Worm (Caenorhabditis elegans) whole organism, young adult: ENCODE results near the gene Y32B12B.2.

Experiments used
- B0336.3 ChIP-seq: fragments of 200-800 bp; sonication (Bioruptor generic); IDR thresholded peaks from 2 replicates; pipeline ENCODE4 v1.3.6; 2022; ENCODE audit warnings: missing genetic modification characterization, missing compliant biosample characterization
- F10E7.11 ChIP-seq: sonication (generic microtip); optimal IDR thresholded peaks from 2 replicates; lab custom pipeline; 2017; ENCODE audit warnings: mild to moderate bottlenecking, missing genetic modification characterization, moderate library complexity, missing compliant biosample characterization
- F23B12.7 ChIP-seq: sonication (generic microtip); optimal IDR thresholded peaks from 2 replicates; lab custom pipeline; 2017; ENCODE audit warnings: missing genetic modification characterization, mild to moderate bottlenecking, missing compliant biosample characterization, antibody characterized with exemption, moderate library complexity; ENCODE audit not compliant: insufficient read depth
- F52B5.7 ChIP-seq: sonication (generic microtip); optimal IDR thresholded peaks from 2 replicates; lab custom pipeline; 2016; ENCODE audit warnings: mild to moderate bottlenecking, missing genetic modification characterization, missing compliant biosample characterization
- F57A8.1 ChIP-seq: fragments of 200-800 bp; sonication (Bioruptor generic); optimal IDR thresholded peaks from 2 replicates; lab custom pipeline; 2018; ENCODE audit warnings: mild to moderate bottlenecking, missing genetic modification characterization, moderate library complexity, missing compliant biosample characterization
- K11D2.4 ChIP-seq: fragments of 200-800 bp; sonication (Bioruptor generic); IDR thresholded peaks from 2 replicates; pipeline ENCODE4 v1.3.6; 2022; ENCODE audit warnings: missing genetic modification reagents, missing genetic modification characterization, missing compliant biosample characterization
- T07F8.4 ChIP-seq: sonication (generic microtip); optimal IDR thresholded peaks from 2 replicates; lab custom pipeline; 2016; ENCODE audit warnings: mild to moderate bottlenecking, missing genetic modification characterization, moderate library complexity, missing compliant biosample characterization
- T26A5.8 ChIP-seq: sonication (generic microtip); optimal IDR thresholded peaks from 2 replicates; lab custom pipeline; 2016; ENCODE audit warnings: missing genetic modification characterization, missing compliant biosample characterization
- Y53G8AR.9 ChIP-seq: fragments of 200-800 bp; sonication (Bioruptor generic); conservative IDR thresholded peaks from 2 replicates; pipeline ENCODE4 v1.3.6; 2022; ENCODE audit warnings: missing genetic modification reagents, missing genetic modification characterization, missing compliant biosample characterization
- Y56A3A.18 ChIP-seq: fragments of 200-800 bp; sonication (Bioruptor generic); IDR thresholded peaks from 2 replicates; pipeline ENCODE4 v1.3.6; 2022; ENCODE audit warnings: missing genetic modification reagents, missing genetic modification characterization, missing compliant biosample characterization
- ZK185.1 ChIP-seq: sonication (generic microtip); optimal IDR thresholded peaks from 2 replicates; lab custom pipeline; 2016; ENCODE audit warnings: mild to moderate bottlenecking, missing genetic modification characterization, missing compliant biosample characterization; ENCODE audit not compliant: poor library complexity, severe bottlenecking
- aptf-2 ChIP-seq: fragments of 200-800 bp; sonication (Bioruptor generic); conservative IDR thresholded peaks from 2 replicates; pipeline ENCODE4 v1.3.6; 2022; ENCODE audit warnings: missing genetic modification reagents, missing genetic modification characterization, missing compliant biosample characterization
- atf-7 ChIP-seq: sonication (generic microtip); optimal IDR thresholded peaks from 2 replicates; lab custom pipeline; 2017; ENCODE audit warnings: mild to moderate bottlenecking, missing genetic modification characterization, missing compliant biosample characterization
- bed-1 ChIP-seq: fragments of 200-800 bp; sonication (Bioruptor generic); IDR thresholded peaks from 2 replicates; pipeline ENCODE4 v1.3.6; 2022; ENCODE audit warnings: missing genetic modification reagents, missing genetic modification characterization, missing compliant biosample characterization
- ccch-3 ChIP-seq: fragments of 200-800 bp; sonication (Bioruptor generic); optimal IDR thresholded peaks from 2 replicates; lab custom pipeline; 2018; ENCODE audit warnings: mild to moderate bottlenecking, missing genetic modification characterization, missing compliant biosample characterization
- ceh-27 ChIP-seq: fragments of 200-800 bp; sonication (Bioruptor generic); optimal IDR thresholded peaks from 2 replicates; lab custom pipeline; 2018; ENCODE audit warnings: mild to moderate bottlenecking, missing genetic modification characterization, moderate library complexity, missing compliant biosample characterization
- ceh-58 ChIP-seq: fragments of 200-800 bp; sonication (Bioruptor generic); IDR thresholded peaks from 2 replicates; pipeline ENCODE4 v1.3.6; 2022; ENCODE audit warnings: missing genetic modification characterization, missing compliant biosample characterization
- ceh-79 ChIP-seq: sonication (generic microtip); optimal IDR thresholded peaks from 2 replicates; lab custom pipeline; 2017; ENCODE audit warnings: mild to moderate bottlenecking, missing genetic modification characterization, missing compliant biosample characterization
- dpff-1 ChIP-seq: sonication (generic microtip); optimal IDR thresholded peaks from 2 replicates; lab custom pipeline; 2017; ENCODE audit warnings: mild to moderate bottlenecking, missing genetic modification characterization, missing compliant biosample characterization
- efl-1 ChIP-seq: fragments of 150-350 bp; optimal IDR thresholded peaks from 2 replicates; lab custom pipeline; 2014; ENCODE audit warnings: missing biosample characterization, missing genetic modification reagents, missing genetic modification characterization
- egrh-3 ChIP-seq: fragments of 200-800 bp; sonication (Bioruptor generic); IDR thresholded peaks from 2 replicates; pipeline ENCODE4 v1.3.6; 2022; ENCODE audit warnings: missing genetic modification reagents, missing genetic modification characterization, missing compliant biosample characterization
- ets-4 ChIP-seq: fragments of 200-800 bp; sonication (Bioruptor generic); optimal IDR thresholded peaks from 2 replicates; lab custom pipeline; 2018; ENCODE audit warnings: mild to moderate bottlenecking, missing genetic modification characterization, missing compliant biosample characterization
- gei-17 ChIP-seq: fragments of 200-800 bp; sonication (Bioruptor generic); optimal IDR thresholded peaks from 2 replicates; lab custom pipeline; 2018; ENCODE audit warnings: mild to moderate bottlenecking, missing genetic modification characterization, missing compliant biosample characterization
- lag-1 ChIP-seq: fragments of 200-800 bp; sonication (Bioruptor generic); IDR thresholded peaks from 2 replicates; pipeline ENCODE4 v1.3.6; 2022; ENCODE audit warnings: missing genetic modification reagents, missing genetic modification characterization, missing compliant biosample characterization
- let-607 ChIP-seq, 2 experiments: fragments of 200-800 bp in 1 of 2; sonication (Bioruptor generic) in 1 of 2; sonication (generic microtip) in 1 of 2; optimal IDR thresholded peaks; 2 replicates each; lab custom pipeline; 2016 to 2018; ENCODE audit warnings: mild to moderate bottlenecking in 2 of 2, missing compliant biosample characterization in 2 of 2, missing genetic modification characterization in 2 of 2, moderate library complexity in 2 of 2, missing genotype in 1 of 2
- lir-1 ChIP-seq: fragments of 200-800 bp; sonication (Bioruptor generic); conservative IDR thresholded peaks from 2 replicates; pipeline ENCODE4 v1.3.6; 2022; ENCODE audit warnings: missing genetic modification reagents, missing genetic modification characterization, missing compliant biosample characterization
- lsy-27 ChIP-seq: sonication (generic microtip); optimal IDR thresholded peaks from 2 replicates; lab custom pipeline; 2017; ENCODE audit warnings: missing genetic modification characterization, mild to moderate bottlenecking, missing compliant biosample characterization, antibody characterized with exemption, missing genotype, borderline replicate concordance; ENCODE audit not compliant: insufficient read depth
- madf-10 ChIP-seq: sonication (generic microtip); optimal IDR thresholded peaks from 2 replicates; lab custom pipeline; 2016; ENCODE audit warnings: mild to moderate bottlenecking, missing genetic modification characterization, missing compliant biosample characterization
- madf-8 ChIP-seq: fragments of 200-800 bp; sonication (Bioruptor generic); conservative IDR thresholded peaks from 2 replicates; pipeline ENCODE4 v1.3.6; 2022; ENCODE audit warnings: missing genetic modification reagents, missing genetic modification characterization, missing compliant biosample characterization
- mcd-1 ChIP-seq: fragments of 200-800 bp; sonication (Bioruptor generic); IDR thresholded peaks from 2 replicates; pipeline ENCODE4 v1.3.6; 2022; ENCODE audit warnings: missing genetic modification reagents, missing genetic modification characterization, missing compliant biosample characterization
- rec-8 ChIP-seq, 2 experiments: sonication (generic microtip); optimal IDR thresholded peaks; 2 replicates each; lab custom pipeline; 2016; ENCODE audit warnings: mild to moderate bottlenecking in 2 of 2, missing genetic modification characterization in 2 of 2, missing genetic modification reagents in 2 of 2, missing genotype in 2 of 2, missing biosample characterization in 1 of 2, missing compliant biosample characterization in 1 of 2, moderate library complexity in 1 of 2
- sdz-38 ChIP-seq: sonication (generic microtip); optimal IDR thresholded peaks from 2 replicates; lab custom pipeline; 2016; ENCODE audit warnings: missing genotype, missing genetic modification characterization, missing compliant biosample characterization
- snpc-1.1 ChIP-seq: sonication (generic microtip); optimal IDR thresholded peaks from 2 replicates; lab custom pipeline; 2017; ENCODE audit warnings: missing genetic modification characterization, mild to moderate bottlenecking, missing compliant biosample characterization, antibody characterized with exemption, moderate library complexity, missing genotype, missing genetic modification reagents; ENCODE audit not compliant: insufficient read depth
- snpc-1.3 ChIP-seq: sonication (generic microtip); optimal IDR thresholded peaks from 2 replicates; lab custom pipeline; 2017; ENCODE audit warnings: missing genetic modification characterization, mild to moderate bottlenecking, missing compliant biosample characterization, antibody characterized with exemption, moderate library complexity, missing genotype, missing genetic modification reagents; ENCODE audit not compliant: insufficient read depth
- tbp1 ChIP-seq: fragments of 200-800 bp; sonication (Bioruptor generic); optimal IDR thresholded peaks from 2 replicates; lab custom pipeline; 2018; ENCODE audit warnings: mild to moderate bottlenecking, missing genetic modification characterization, missing compliant biosample characterization
- unc-62 ChIP-seq: fragments of 150-350 bp; optimal IDR thresholded peaks from 2 replicates; lab custom pipeline; 2014; ENCODE audit warnings: missing biosample characterization, missing genetic modification reagents, missing genetic modification characterization
- xnd-1 ChIP-seq: sonication (generic microtip); optimal IDR thresholded peaks from 2 replicates; lab custom pipeline; 2016; ENCODE audit warnings: missing genotype, missing genetic modification reagents, missing genetic modification characterization, missing compliant biosample characterization
- zim-3 ChIP-seq: sonication (generic microtip); optimal IDR thresholded peaks from 2 replicates; lab custom pipeline; 2017; ENCODE audit warnings: mild to moderate bottlenecking, missing genetic modification characterization, moderate library complexity, missing compliant biosample characterization
- ztf-6 ChIP-seq: fragments of 200-800 bp; sonication (Bioruptor generic); IDR thresholded peaks from 2 replicates; pipeline ENCODE4 v1.3.6; 2022; ENCODE audit warnings: missing genetic modification reagents, missing genetic modification characterization, missing compliant biosample characterization

Gene Y32B12B.2

ce11 chrV:16580424-16580823, 42.2 kb downstream of the Y32B12B.2 start, which contains the start of gene nhr-271:
TSS of gene nhr-271 (minus strand) at chrV:16580524.
- TF ChIP-seq lsy-27 (no peak), B0336.3 (GFP tag; lab: Robert Waterston, UW) (no peak), atf-7 (tag; lab: Kevin White, UChicago) (no peak), snpc-1.1 (no peak), F57A8.1 (GFP tag; lab: Kevin White, UChicago) (no peak), ZK185.1 (no peak), mcd-1 (no peak), zim-3 (tag; lab: Kevin White, UChicago) (no peak), snpc-1.3 (tag; lab: Kevin White, UChicago) (no peak), rec-8 (tag; optimal IDR thresholded peaks at IDR 0.05; lab: Kevin White, UChicago) (no peak), xnd-1 (no peak), F52B5.7 (tag; lab: Kevin White, UChicago) (no peak), ceh-58 (GFP tag; lab: Robert Waterston, UW) (no peak), madf-10 (no peak), sdz-38 (tag; lab: Kevin White, UChicago) (no peak), tbp1 (GFP tag; lab: Kevin White, UChicago) (no peak), bed-1 (GFP tag; lab: Robert Waterston, UW) (no peak)
- TF ChIP-seq, all 124 proteins: peak for 0

DNA sequence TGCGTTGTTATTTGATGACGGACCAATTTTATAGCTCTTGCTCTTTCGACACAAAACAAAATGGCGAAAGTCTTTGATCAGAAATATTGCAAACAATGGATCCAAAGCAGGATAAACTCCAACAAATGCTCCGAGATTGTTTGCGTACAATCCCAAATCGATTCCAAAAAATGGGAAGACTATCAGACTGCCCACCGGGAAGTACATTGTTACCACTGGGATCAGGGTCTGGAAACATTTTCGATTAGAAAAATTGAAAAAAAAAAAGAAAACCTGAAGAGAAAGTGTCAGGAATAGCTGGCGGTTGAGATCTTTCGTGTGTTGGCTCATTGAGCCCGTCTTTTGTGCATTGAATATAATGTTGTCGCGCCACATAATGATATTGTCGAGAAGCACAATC, 42.9 kb downstream of the Y32B12B.2 start:
- TF ChIP-seq ceh-79 (tag; lab: Kevin White, UChicago) (no peak), aptf-2 (GFP tag; lab: Robert Waterston, UW) (no peak), egrh-3 (GFP tag; lab: Robert Waterston, UW) (no peak), T26A5.8 (tag; lab: Kevin White, UChicago) (no peak), gei-17 (no peak), let-607 (tag; optimal IDR thresholded peaks at IDR 0.05; lab: Kevin White, UChicago) (no peak), efl-1 (GFP tag; lab: Kevin White, UChicago) (no peak), B0336.3 (GFP tag; lab: Robert Waterston, UW) (no peak), dpff-1 (tag; lab: Kevin White, UChicago) (no peak), lir-1 (GFP tag; lab: Robert Waterston, UW) (no peak), Y53G8AR.9 (GFP tag; lab: Robert Waterston, UW) (no peak), K11D2.4 (GFP tag; lab: Robert Waterston, UW) (no peak), ccch-3 (GFP tag; lab: Kevin White, UChicago) (no peak), unc-62 (no peak), F23B12.7 (no peak), ceh-27 (no peak), ets-4 (no peak), snpc-1.3 (tag; lab: Kevin White, UChicago) (no peak), ztf-6 (GFP tag; lab: Robert Waterston, UW) (no peak), lag-1 (GFP tag; lab: Robert Waterston, UW) (no peak)
- TF ChIP-seq, all 124 proteins: peak for 0

DNA sequence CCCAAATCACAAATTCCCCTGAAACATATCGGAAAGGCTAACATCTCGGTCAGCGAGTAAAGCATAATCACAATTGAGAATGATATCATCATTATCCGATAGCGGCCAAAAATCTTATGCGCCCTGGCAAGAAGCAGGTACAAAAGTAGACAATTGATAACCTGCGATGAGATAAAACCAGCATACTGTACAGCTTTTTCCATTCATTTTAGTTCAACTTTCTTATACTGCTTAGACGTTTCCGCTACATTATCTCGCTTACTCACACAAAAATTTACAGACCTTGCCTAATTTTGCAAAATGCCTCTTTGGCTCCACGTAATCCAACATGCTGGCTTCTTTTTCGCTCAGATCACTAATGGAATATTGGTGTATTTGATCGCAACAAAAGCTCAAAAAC, 44.8 kb downstream of the Y32B12B.2 start, which contains the start of gene str-150:
Gene str-150, plus strand, starts transcription at position 301 of the 400 bp plus-strand sequence.
- no peak for TF ChIP-seq F10E7.11 (tag; lab: Kevin White, UChicago)
- TF ChIP-seq madf-8 (GFP tag; lab: Robert Waterston, UW): no peak
- no peak for TF ChIP-seq madf-10
- TF ChIP-seq Y56A3A.18 (GFP tag; lab: Robert Waterston, UW): no peak
- TF ChIP-seq F52B5.7 (tag; lab: Kevin White, UChicago): no peak
- no peak for TF ChIP-seq T07F8.4 (tag; lab: Kevin White, UChicago)
